Fruit fly (Drosophila melanogaster): ENCODE measurements around the gene qless.

The qless gene

dm6 chr3R:31193062-31193461 lies 59.3 kb downstream of the qless start, which contains the start of gene bnk:
bnk (plus strand) TSS chr3R:31193362.
- no peak for TF ChIP-seq CG17801 (GFP tag; optimal IDR thresholded peaks at IDR 0.05; ENCODE audit: partially characterized antibody)
